Worm (Caenorhabditis elegans): ENCODE measurements around the gene R04F11.5.

DNA sequence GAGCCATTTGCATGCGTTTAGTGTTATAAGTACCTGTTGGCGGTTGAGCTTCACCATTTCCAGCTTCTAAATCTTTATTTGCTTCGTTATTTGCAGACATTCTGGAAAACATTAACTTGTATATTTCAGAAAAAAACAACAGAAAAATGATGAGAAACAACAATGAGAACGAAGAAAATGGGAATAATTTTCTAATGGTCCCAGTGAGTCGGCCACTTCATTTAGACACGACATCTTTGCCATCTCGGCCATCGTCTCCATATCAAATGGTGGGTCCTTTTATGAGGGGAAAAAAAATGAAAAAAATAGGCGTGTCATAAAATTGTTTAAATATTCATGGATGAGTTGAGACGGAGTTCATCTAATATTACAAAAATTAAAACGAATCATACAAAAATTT, 28.0 kb upstream of the R04F11.5 start, which contains the start of gene snb-2:
- TF ChIP-seq fkh-10 (GFP tag; optimal IDR thresholded peaks at IDR 0.05) (no peak), ceh-82 (tag; optimal IDR thresholded peaks at IDR 0.05) (no peak), mdl-1 (tag; optimal IDR thresholded peaks at IDR 0.05) (no peak), nfya-1 (tag; optimal IDR thresholded peaks at IDR 0.05; ENCODE audit: insufficient read depth) (no peak), egl-27 (tag; optimal IDR thresholded peaks at IDR 0.05) (no peak), ceh-9 (tag; optimal IDR thresholded peaks at IDR 0.05) (no peak), aly-2 (tag; optimal IDR thresholded peaks at IDR 0.05) (no peak), nhr-67 (tag; optimal IDR thresholded peaks at IDR 0.05) (no peak), fos-1 (tag; optimal IDR thresholded peaks at IDR 0.05) (no peak), nhr-77 (tag; optimal IDR thresholded peaks at IDR 0.05) (no peak)

Measured in whole organism, L3 larva.